Fruit fly (Drosophila melanogaster): Measurements from ENCODE around the gene Rbp6.

The Rbp6 gene

DNA sequence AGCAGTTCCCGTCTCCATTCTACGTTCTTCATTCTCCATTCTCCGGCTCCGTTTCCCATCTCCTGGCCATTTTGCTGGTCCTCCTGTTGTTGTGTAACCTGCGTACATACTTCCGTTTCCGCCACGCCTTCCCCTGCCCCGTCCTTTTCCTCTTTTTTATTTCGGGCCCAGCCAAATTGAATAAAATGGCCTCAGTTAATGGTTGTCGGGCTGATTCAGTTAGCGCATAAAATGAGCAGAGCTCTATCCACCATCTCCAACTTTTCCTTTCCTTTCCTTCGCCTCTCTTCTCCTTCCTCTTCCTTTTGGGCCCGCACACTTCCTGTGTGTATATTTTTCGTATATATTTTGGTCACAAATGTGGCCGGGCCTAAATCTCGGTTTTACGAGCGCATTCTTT is 131.5 kb downstream of the Rbp6 start:
- TF ChIP-seq lz (GFP tag; optimal IDR thresholded peaks at IDR 0.05), result no peak
- TF ChIP-seq cyc (GFP tag; optimal IDR thresholded peaks at IDR 0.05), result no peak
- no peak for TF ChIP-seq Hr4 (GFP tag; optimal IDR thresholded peaks at IDR 0.05)
- TF ChIP-seq fd59A (GFP tag; optimal IDR thresholded peaks at IDR 0.05), result no peak

DNA sequence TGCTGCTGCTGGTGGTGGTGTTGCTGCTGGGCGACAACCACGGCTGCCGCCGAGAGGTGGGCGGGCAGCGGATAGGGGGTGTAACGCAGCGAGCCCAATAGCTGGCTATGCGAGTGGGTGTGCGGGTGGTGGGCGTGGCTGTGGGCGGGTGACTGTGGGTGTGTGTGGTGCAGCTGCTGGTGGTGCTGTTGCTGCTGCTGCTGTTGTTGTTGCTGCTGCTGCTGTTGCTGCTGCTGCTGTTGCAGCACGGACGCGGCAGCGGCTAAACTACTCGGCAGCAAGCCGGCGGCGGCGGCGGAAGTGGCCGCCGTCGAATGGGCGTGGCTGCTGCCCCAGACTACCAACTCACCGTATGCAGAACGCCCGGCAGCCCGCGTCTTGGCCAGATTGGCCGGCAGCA is 160.7 kb downstream of the Rbp6 start:
- TF ChIP-seq Lpt (GFP tag; optimal IDR thresholded peaks at IDR 0.05) (no peak), CG34406 (GFP tag; optimal IDR thresholded peaks at IDR 0.05) (no peak)

DNA sequence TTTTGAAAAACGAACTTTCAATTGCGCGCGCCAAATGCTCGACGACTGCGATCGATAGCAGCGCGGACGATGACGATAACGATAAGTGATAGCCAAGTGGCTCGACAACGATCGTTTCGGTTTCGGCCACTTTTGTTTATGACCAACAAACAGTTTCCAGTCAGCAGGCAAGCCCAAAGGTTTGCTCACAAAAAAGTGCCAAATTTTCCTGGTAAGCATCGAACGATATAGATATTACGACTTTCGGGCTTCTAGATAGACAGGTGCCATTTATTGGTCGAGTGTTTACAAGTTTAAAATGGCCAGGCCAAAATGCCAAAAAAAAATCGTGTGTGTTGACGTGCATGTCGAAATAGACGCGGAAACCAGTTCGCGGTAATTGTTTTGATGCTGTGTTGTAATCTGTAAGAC is 182.5 kb downstream of the Rbp6 start, which contains the start of gene CG7724:
Gene CG7724 (plus strand): TSS at position 147 of the 411 bp plus-strand sequence.
- no peak for TF ChIP-seq CG31627 (GFP tag; optimal IDR thresholded peaks at IDR 0.05)
- TF ChIP-seq CG34406 (GFP tag; optimal IDR thresholded peaks at IDR 0.05), result no peak
- no peak for TF ChIP-seq Met (GFP tag; optimal IDR thresholded peaks at IDR 0.05)
- no peak for TF ChIP-seq svp (GFP tag)
- TF ChIP-seq Hr39 (GFP tag; optimal IDR thresholded peaks at IDR 0.05), result no peak
- peak in 1 of 2 experiments; percentile 3 for TF ChIP-seq ss (GFP tag; optimal IDR thresholded peaks at IDR 0.05)
- no peak for TF ChIP-seq Smox (GFP tag; optimal IDR thresholded peaks at IDR 0.05)
- no peak for TF ChIP-seq pdm3 (GFP tag; optimal IDR thresholded peaks at IDR 0.05)
- TF ChIP-seq CG11902 (GFP tag; optimal IDR thresholded peaks at IDR 0.05), result no peak
- TF ChIP-seq OdsH (GFP tag; optimal IDR thresholded peaks at IDR 0.05), result no peak
- no peak for TF ChIP-seq Sox15 (GFP tag; optimal IDR thresholded peaks at IDR 0.05)
- peak; percentile 70 for TF ChIP-seq Eip78C (GFP tag)
- TF ChIP-seq CG8319 (GFP tag; optimal IDR thresholded peaks at IDR 0.05), result no peak
- no peak for TF ChIP-seq esn (GFP tag; optimal IDR thresholded peaks at IDR 0.05)
- TF ChIP-seq CG8632 (GFP tag; optimal IDR thresholded peaks at IDR 0.05), result no peak
- TF ChIP-seq vri (GFP tag; optimal IDR thresholded peaks at IDR 0.05), result peak; percentile 26
- TF ChIP-seq Sox102F (GFP tag; optimal IDR thresholded peaks at IDR 0.05), result no peak
- TF ChIP-seq CG10631 (GFP tag; optimal IDR thresholded peaks at IDR 0.05), result no peak
- no peak for TF ChIP-seq CG6792 (GFP tag; optimal IDR thresholded peaks at IDR 0.05)
- TF ChIP-seq Blimp-1 (GFP tag; optimal IDR thresholded peaks at IDR 0.05), result no peak
- TF ChIP-seq CG9139 (GFP tag; optimal IDR thresholded peaks at IDR 0.05), result no peak
- TF ChIP-seq dsx (GFP tag; optimal IDR thresholded peaks at IDR 0.05; ENCODE audit: poor library complexity, severe bottlenecking), result peak; percentile 19
- no peak for TF ChIP-seq CG16779 (tag; optimal IDR thresholded peaks at IDR 0.05)
- no peak for TF ChIP-seq Eip93F (GFP tag; optimal IDR thresholded peaks at IDR 0.05)
- no peak for TF ChIP-seq CG6808 (GFP tag; optimal IDR thresholded peaks at IDR 0.05)
- TF ChIP-seq dac (GFP tag; optimal IDR thresholded peaks at IDR 0.05), result no peak
- TF ChIP-seq spab (GFP tag; optimal IDR thresholded peaks at IDR 0.05), result no peak
- no peak for TF ChIP-seq Ets96B (tag; optimal IDR thresholded peaks at IDR 0.05)
- TF ChIP-seq eg (GFP tag; IDR thresholded peaks at IDR 0.05), result no peak
- TF ChIP-seq CG6276 (GFP tag; optimal IDR thresholded peaks at IDR 0.05), result no peak
- no peak for TF ChIP-seq CG8119 (GFP tag; IDR thresholded peaks at IDR 0.05)
- no peak for TF ChIP-seq acj6 (GFP tag; optimal IDR thresholded peaks at IDR 0.05)

DNA sequence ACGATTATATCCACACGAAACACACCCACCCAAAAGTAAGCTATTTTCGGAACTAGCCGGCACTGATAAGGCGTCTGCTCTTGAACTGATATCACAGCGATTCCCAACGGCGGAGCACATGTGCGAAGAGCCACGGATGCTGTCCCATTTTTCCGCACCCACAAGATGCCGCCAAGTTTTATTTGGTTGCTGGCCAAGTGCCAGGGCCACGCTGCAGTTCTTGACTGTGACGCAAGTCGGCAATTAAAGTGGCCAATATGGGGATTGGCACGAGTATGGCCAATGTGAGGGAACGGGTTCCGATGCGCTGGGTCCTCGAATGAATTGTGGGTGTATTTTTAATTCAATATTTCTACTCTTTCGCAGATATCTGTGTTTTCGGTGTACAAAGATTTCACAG is 184.1 kb downstream of the Rbp6 start:
- peak; percentile 33 for TF ChIP-seq Eip78C (GFP tag)
- TF ChIP-seq Ets21C (GFP tag; optimal IDR thresholded peaks at IDR 0.05), result no peak
- no peak for TF ChIP-seq Hr38 (GFP tag; optimal IDR thresholded peaks at IDR 0.05)
